Worm (Caenorhabditis elegans): Measurements from ENCODE around the gene str-46.

DNA sequence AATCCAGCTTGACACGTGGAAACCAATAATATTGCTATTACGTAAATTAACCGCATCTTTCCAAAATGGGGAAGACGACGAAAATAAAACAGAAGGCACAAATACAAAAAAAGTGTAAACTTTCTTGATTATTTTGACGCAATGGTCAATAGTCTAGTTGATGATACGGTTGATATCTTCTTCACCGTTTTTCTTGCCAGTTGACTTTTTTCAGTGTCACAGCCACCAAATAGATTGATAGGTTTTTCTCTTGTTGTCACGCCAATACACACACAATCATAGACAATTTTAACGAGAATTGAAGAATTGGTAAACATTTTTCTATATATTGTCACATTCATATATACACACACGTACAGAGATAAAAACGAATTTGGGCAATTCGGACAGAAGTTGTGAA, 9.8 kb upstream of the str-46 start, which contains the start of gene zmp-3:
- TF ChIP-seq snpc-3.4 (tag; optimal IDR thresholded peaks at IDR 0.05) (no peak), F49E8.2 (tag; optimal IDR thresholded peaks at IDR 0.05; ENCODE audit: insufficient read depth) (no peak), F23B12.7 (tag; optimal IDR thresholded peaks at IDR 0.05; ENCODE audit: insufficient read depth) (no peak), lin-35 (GFP tag; optimal IDR thresholded peaks at IDR 0.05) (no peak), hrde-1 (tag; optimal IDR thresholded peaks at IDR 0.05; ENCODE audit: borderline replicate concordance) (no peak), egl-18 (GFP tag; IDR thresholded peaks at IDR 0.05) (no peak), lin-26 (GFP tag; IDR thresholded peaks at IDR 0.05) (no peak)
